Fruit fly (Drosophila melanogaster): Measurements from ENCODE around the gene lama.

lama gene

dm6 chr3L:5341770-5342318, 13.9 kb downstream of the lama start:
- TF ChIP-seq CG5204 (GFP tag; optimal IDR thresholded peaks at IDR 0.05) (no peak), CG14711 (tag; optimal IDR thresholded peaks at IDR 0.05) (no peak), pad (GFP tag; optimal IDR thresholded peaks at IDR 0.05) (no peak), CG11617 (GFP tag; optimal IDR thresholded peaks at IDR 0.05) (no peak), CG1620 (GFP tag; optimal IDR thresholded peaks at IDR 0.05) (no peak), CG7045 (GFP tag; optimal IDR thresholded peaks at IDR 0.05) (no peak), ovo (GFP tag; optimal IDR thresholded peaks at IDR 0.05) (no peak), Crg-1 (GFP tag; optimal IDR thresholded peaks at IDR 0.05) (no peak)

- TF ChIP-seq CG14711 (tag; optimal IDR thresholded peaks at IDR 0.05) (no peak), pad (GFP tag; optimal IDR thresholded peaks at IDR 0.05) (no peak), CG5204 (GFP tag; optimal IDR thresholded peaks at IDR 0.05) (no peak), CG33017 (tag; optimal IDR thresholded peaks at IDR 0.05) (no peak), CG7045 (GFP tag; optimal IDR thresholded peaks at IDR 0.05) (no peak), cnc (optimal IDR thresholded peaks at IDR 0.05) (no peak), tj (GFP tag; optimal IDR thresholded peaks at IDR 0.05) (no peak), Mnt (GFP tag; optimal IDR thresholded peaks at IDR 0.05) (no peak), bab1 (GFP tag; optimal IDR thresholded peaks at IDR 0.05) (no peak), kay (GFP tag; ENCODE audit: borderline replicate concordance) (no peak), ovo (GFP tag; optimal IDR thresholded peaks at IDR 0.05) (no peak), toe (GFP tag; optimal IDR thresholded peaks at IDR 0.05) (no peak)
Measured at dm6 chr3L:5329460-5329859, 26.3 kb downstream of the lama start.

- TF ChIP-seq cic (GFP tag; optimal IDR thresholded peaks at IDR 0.05) (no peak), Crg-1 (GFP tag; optimal IDR thresholded peaks at IDR 0.05) (no peak)
Measured at dm6 chr3L:5327821-5328220, 27.9 kb downstream of the lama start.

dm6 chr3L:5297237-5297636, 58.5 kb downstream of the lama start:
- TF ChIP-seq kay (GFP tag; ENCODE audit: borderline replicate concordance) (no peak), bab1 (GFP tag; optimal IDR thresholded peaks at IDR 0.05) (no peak), Clk (GFP tag; optimal IDR thresholded peaks at IDR 0.05) (no peak), CG11617 (GFP tag; optimal IDR thresholded peaks at IDR 0.05) (no peak), CG7045 (GFP tag; optimal IDR thresholded peaks at IDR 0.05) (no peak), Crg-1 (GFP tag; optimal IDR thresholded peaks at IDR 0.05) (no peak), CG7101 (tag; optimal IDR thresholded peaks at IDR 0.05) (no peak), toe (GFP tag; optimal IDR thresholded peaks at IDR 0.05) (no peak)

Data from whole organism, adult.